Worm (Caenorhabditis elegans): Measurements from ENCODE around the gene T01C1.4.

- TF ChIP-seq ama-1 (optimal IDR thresholded peaks at IDR 0.05) (no peak), ces-1 (GFP tag; optimal IDR thresholded peaks at IDR 0.05) (no peak), nhr-11 (tag; optimal IDR thresholded peaks at IDR 0.05) (no peak), lin-15B (tag; optimal IDR thresholded peaks at IDR 0.05) (no peak), alr-1 (tag; optimal IDR thresholded peaks at IDR 0.05; ENCODE audit: borderline replicate concordance) (no peak), mep-1 (tag; optimal IDR thresholded peaks at IDR 0.05) (no peak), tbx-2 (tag; optimal IDR thresholded peaks at IDR 0.05) (no peak), mdl-1 (tag; optimal IDR thresholded peaks at IDR 0.05) (no peak), unc-62 (GFP tag; optimal IDR thresholded peaks at IDR 0.05) (no peak), lin-39 (tag; optimal IDR thresholded peaks at IDR 0.05) (no peak)
Observed at ce11 chrX:10746388-10746787, 29.5 kb upstream of the T01C1.4 start, which contains the start of gene R07A4.2.
